Worm (Caenorhabditis elegans): Measurements from ENCODE around the gene nse-4.
A peak's percentile ranks its signal among the peaks of the same experiment; 100 is the strongest.

The nse-4 gene

DNA sequence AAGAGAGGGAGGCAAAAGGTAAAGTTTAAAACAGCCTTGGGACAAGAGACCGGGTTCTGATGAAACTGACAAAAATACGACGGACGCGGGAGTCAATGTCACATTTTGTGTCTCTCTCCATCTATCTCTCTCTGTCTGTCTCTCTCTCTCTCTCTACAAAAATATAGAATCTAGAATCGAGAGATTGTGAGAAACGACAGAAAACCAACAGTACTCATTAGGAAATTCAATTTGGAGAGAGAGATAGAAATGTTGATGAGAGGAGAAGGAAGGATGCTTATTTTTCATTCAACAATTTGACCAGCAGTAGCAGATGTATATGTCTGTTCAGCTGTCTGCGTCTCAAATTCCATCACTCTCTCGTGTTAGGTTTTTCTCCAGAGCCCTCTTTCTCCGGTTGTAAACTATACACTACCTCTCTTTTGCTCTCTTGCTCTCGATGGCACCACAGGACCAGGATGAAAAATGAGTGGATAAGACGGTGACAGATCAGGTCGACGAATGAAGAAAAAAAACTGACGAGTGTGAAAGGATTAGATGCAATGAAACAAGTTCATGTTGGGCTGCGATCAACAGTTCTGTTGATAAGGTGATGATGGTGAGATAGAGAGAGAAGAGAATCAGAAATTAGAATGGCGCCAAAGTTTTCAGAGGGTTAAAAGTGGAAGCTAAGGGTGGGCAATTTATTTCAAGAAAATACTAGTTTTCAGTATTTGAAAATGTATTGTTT lies 9.1 kb downstream of the nse-4 start:
- TF ChIP-seq sea-1 (GFP tag; conservative IDR thresholded peaks at IDR 0.05) (no peak), tbx-11 (GFP tag; IDR thresholded peaks at IDR 0.05) (no peak), hmg-4 (GFP tag; optimal IDR thresholded peaks at IDR 0.05) (no peak), ets-7 (tag; optimal IDR thresholded peaks at IDR 0.05) (no peak), scrt-1 (GFP tag; IDR thresholded peaks at IDR 0.05) (no peak), ceh-36 (tag; optimal IDR thresholded peaks at IDR 0.05) (no peak), pes-1 (GFP tag; IDR thresholded peaks at IDR 0.05) (no peak)

DNA sequence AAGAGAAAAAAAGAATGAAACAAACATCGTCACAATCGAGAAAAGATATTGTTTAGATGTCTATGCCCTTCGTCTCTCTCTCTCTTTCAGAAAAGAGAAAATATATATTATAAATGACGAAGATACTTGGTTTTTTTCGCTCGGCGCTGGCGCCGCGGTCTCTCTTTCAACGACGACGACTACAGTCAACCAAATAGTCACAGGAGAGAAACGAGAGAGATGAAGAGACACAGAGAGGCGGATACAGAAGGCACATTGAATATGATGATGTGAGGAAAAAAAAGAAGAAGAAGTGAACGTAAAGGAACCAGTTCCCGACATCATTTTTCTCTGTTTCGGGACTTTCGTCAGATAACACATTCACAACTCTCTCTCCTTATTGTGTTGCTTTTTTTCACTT lies 10.8 kb downstream of the nse-4 start:
- no peak for TF ChIP-seq tra-4 (tag; optimal IDR thresholded peaks at IDR 0.05)
- TF ChIP-seq pes-1 (GFP tag; IDR thresholded peaks at IDR 0.05): no peak
- no peak for TF ChIP-seq scrt-1 (GFP tag; IDR thresholded peaks at IDR 0.05)
- no peak for TF ChIP-seq F13C5.2 (tag; optimal IDR thresholded peaks at IDR 0.05)
- no peak for TF ChIP-seq ceh-36 (tag; optimal IDR thresholded peaks at IDR 0.05)
- no peak for TF ChIP-seq sea-1 (GFP tag; conservative IDR thresholded peaks at IDR 0.05)
- TF ChIP-seq aly-1 (tag; optimal IDR thresholded peaks at IDR 0.05): no peak
- TF ChIP-seq hmbx-1 (tag; optimal IDR thresholded peaks at IDR 0.05): no peak
- no peak for TF ChIP-seq tbx-37 (GFP tag; conservative IDR thresholded peaks at IDR 0.05)
- TF ChIP-seq tbx-11 (GFP tag; IDR thresholded peaks at IDR 0.05): no peak
- no peak for TF ChIP-seq ets-7 (tag; optimal IDR thresholded peaks at IDR 0.05)
- TF ChIP-seq hnd-1 (tag; optimal IDR thresholded peaks at IDR 0.05): no peak
- TF ChIP-seq B0310.2 (tag; optimal IDR thresholded peaks at IDR 0.05): no peak
- no peak for TF ChIP-seq ama-1 (optimal IDR thresholded peaks at IDR 0.05)
- no peak for TF ChIP-seq ceh-13 (GFP tag; optimal IDR thresholded peaks at IDR 0.05)

DNA sequence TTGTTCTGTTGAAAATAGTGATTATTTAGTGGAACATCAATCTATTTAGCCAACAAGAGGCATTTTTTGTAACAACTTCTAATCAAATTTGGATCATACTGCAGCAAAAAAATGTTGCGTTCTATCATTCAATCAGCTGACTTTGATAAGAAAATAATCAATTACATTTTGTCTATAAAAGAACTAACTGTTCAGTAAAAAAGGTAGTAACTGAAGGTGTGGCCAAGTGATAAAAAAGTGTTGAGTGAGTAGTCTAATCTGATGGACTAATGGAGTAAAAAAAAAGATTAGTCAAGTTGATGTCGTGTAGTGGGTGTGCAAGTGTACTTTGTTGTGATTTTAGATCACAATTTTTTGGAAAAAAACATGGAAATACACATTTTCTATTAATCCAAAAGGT lies 11.7 kb downstream of the nse-4 start:
- TF ChIP-seq hmbx-1 (tag; optimal IDR thresholded peaks at IDR 0.05) (no peak), pes-1 (GFP tag; IDR thresholded peaks at IDR 0.05) (no peak), F13C5.2 (tag; optimal IDR thresholded peaks at IDR 0.05) (no peak), ama-1 (optimal IDR thresholded peaks at IDR 0.05) (no peak), tra-4 (tag; optimal IDR thresholded peaks at IDR 0.05) (no peak), sea-1 (GFP tag; conservative IDR thresholded peaks at IDR 0.05) (no peak), flt-1 (GFP tag; IDR thresholded peaks at IDR 0.05) (no peak), scrt-1 (GFP tag; IDR thresholded peaks at IDR 0.05) (no peak), tbx-11 (GFP tag; IDR thresholded peaks at IDR 0.05) (no peak), aly-1 (tag; optimal IDR thresholded peaks at IDR 0.05) (no peak), B0310.2 (tag; optimal IDR thresholded peaks at IDR 0.05) (no peak)

DNA sequence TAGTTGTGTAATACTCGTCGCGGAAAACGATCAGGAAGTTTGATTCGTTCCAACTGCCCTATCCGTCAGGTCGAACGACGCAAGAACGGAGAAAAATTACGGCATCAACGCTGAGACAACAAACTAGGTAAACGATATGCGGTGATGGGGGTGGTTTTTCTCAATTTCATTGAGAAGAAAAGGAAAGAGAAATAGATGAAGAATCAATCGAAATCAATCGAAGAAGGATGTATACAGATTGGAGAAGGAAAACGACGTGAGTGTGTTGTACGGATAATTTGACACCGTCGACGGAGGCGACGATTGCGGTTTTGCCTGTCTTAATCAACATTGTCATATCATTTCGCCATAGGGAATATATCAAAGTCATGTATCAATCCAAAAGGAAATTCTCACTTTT lies 13.3 kb downstream of the nse-4 start:
- TF ChIP-seq sea-1 (GFP tag; conservative IDR thresholded peaks at IDR 0.05) (no peak), hmbx-1 (tag; optimal IDR thresholded peaks at IDR 0.05) (no peak), flt-1 (GFP tag; IDR thresholded peaks at IDR 0.05) (no peak), tra-4 (tag; optimal IDR thresholded peaks at IDR 0.05) (no peak), aly-1 (tag; optimal IDR thresholded peaks at IDR 0.05) (no peak), ceh-36 (tag; optimal IDR thresholded peaks at IDR 0.05) (no peak), scrt-1 (GFP tag; IDR thresholded peaks at IDR 0.05) (no peak), pes-1 (GFP tag; IDR thresholded peaks at IDR 0.05) (no peak), F13C5.2 (tag; optimal IDR thresholded peaks at IDR 0.05) (no peak), B0310.2 (tag; optimal IDR thresholded peaks at IDR 0.05) (no peak), tbx-37 (GFP tag; conservative IDR thresholded peaks at IDR 0.05) (no peak), tbx-11 (GFP tag; IDR thresholded peaks at IDR 0.05) (no peak), ama-1 (optimal IDR thresholded peaks at IDR 0.05) (no peak), hnd-1 (tag; optimal IDR thresholded peaks at IDR 0.05) (no peak), ceh-13 (GFP tag; optimal IDR thresholded peaks at IDR 0.05) (no peak), hmg-4 (GFP tag; optimal IDR thresholded peaks at IDR 0.05) (no peak), ets-7 (tag; optimal IDR thresholded peaks at IDR 0.05) (no peak)

DNA sequence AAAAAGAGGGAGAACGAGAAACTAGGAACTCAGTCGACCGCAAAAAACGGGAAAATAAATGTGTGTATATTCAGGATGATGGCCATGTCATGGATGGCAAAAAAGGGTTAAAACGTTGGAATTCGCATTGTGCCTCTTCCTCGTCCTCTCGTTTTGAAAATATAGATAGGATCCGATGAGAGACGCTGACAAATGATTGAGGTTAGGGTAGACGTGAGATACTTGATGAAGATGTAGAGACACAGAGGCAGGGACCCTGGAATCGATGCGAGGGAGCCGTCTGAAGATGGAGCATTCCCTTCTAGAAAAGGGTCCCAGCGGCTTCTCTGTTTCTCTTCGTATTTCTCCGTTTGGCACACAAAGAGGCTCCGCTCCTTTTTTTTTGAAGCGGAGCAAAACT lies 14.3 kb downstream of the nse-4 start:
- TF ChIP-seq hnd-1 (tag; optimal IDR thresholded peaks at IDR 0.05): no peak
- peak; percentile 2 for TF ChIP-seq F13C5.2 (tag; optimal IDR thresholded peaks at IDR 0.05)

DNA sequence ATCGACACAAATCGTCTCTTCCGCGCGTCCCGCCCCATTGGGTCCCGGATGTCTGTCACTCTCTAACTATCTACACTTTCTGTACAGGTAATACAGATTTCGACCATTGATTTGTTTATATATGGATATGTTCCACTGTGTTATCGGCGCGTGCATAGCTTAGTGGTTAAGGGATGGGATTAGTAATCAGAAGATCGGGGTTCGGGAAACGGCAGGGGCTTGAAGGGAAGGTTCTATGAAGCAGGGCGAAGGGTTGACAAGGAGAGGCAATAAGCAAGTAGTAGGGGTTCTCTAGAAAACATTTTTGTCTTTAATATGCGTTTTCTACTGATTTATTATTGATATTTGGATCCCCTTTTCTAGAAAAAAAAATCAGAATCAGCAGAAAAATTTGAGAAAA lies 16.7 kb downstream of the nse-4 start:
- TF ChIP-seq flt-1 (GFP tag; IDR thresholded peaks at IDR 0.05) (peak; percentile 48; the same call in 1 of the 2 replicates), sea-1 (GFP tag; conservative IDR thresholded peaks at IDR 0.05) (peak; percentile 67), tbx-37 (GFP tag; conservative IDR thresholded peaks at IDR 0.05) (peak; percentile 42), ceh-36 (tag; optimal IDR thresholded peaks at IDR 0.05) (peak; percentile 51), scrt-1 (GFP tag; IDR thresholded peaks at IDR 0.05) (peak; percentile 70; the same call in 1 of the 2 replicates), pes-1 (GFP tag; IDR thresholded peaks at IDR 0.05) (peak; percentile 72)

DNA sequence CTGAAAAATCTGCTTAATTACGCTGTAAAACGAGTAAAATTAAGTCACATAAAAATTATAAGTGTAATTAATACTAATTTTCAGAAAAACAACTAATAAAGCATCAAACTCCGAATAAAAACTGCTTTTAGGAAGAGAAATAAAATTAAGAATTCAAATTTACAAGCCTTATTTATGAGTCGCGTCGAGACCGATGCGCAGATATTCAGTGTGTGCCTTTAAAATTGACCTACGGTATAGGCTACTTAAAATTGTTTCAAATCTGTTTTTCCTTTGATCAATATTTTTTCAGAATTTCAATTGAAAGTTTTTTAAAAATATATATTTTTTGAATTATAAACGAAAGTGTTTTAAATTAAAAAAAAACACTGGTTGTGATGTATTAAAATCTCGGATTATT lies 17.5 kb downstream of the nse-4 start, which contains the start of gene sms-1:
Gene sms-1 (minus strand): TSS at position 6 of the 400 bp plus-strand sequence.
- TF ChIP-seq tbx-37 (GFP tag; conservative IDR thresholded peaks at IDR 0.05) (no peak), pes-1 (GFP tag; IDR thresholded peaks at IDR 0.05) (no peak), ceh-13 (GFP tag; optimal IDR thresholded peaks at IDR 0.05) (no peak), ceh-36 (tag; optimal IDR thresholded peaks at IDR 0.05) (no peak), sea-1 (GFP tag; conservative IDR thresholded peaks at IDR 0.05) (no peak), tra-4 (tag; optimal IDR thresholded peaks at IDR 0.05) (no peak), ets-7 (tag; optimal IDR thresholded peaks at IDR 0.05) (no peak), hmg-4 (GFP tag; optimal IDR thresholded peaks at IDR 0.05) (no peak), tbx-11 (GFP tag; IDR thresholded peaks at IDR 0.05) (no peak), scrt-1 (GFP tag; IDR thresholded peaks at IDR 0.05) (no peak), aly-1 (tag; optimal IDR thresholded peaks at IDR 0.05) (no peak), F13C5.2 (tag; optimal IDR thresholded peaks at IDR 0.05) (no peak), hmbx-1 (tag; optimal IDR thresholded peaks at IDR 0.05) (no peak), B0310.2 (tag; optimal IDR thresholded peaks at IDR 0.05) (no peak), flt-1 (GFP tag; IDR thresholded peaks at IDR 0.05) (no peak), hnd-1 (tag; optimal IDR thresholded peaks at IDR 0.05) (no peak), ama-1 (optimal IDR thresholded peaks at IDR 0.05) (no peak)

All from whole organism, early embryonic.